Worm (Caenorhabditis elegans) whole organism, L2 larva: ENCODE data around the gene bcmo-1.

Experiments
- C34F6.9 ChIP-seq: fragments of 150-350 bp; optimal IDR thresholded peaks from 2 replicates; lab custom pipeline; 2014; ENCODE audit warnings: missing biosample characterization, missing genetic modification characterization
- F13H6.1 ChIP-seq: sonication (generic microtip); optimal IDR thresholded peaks from 2 replicates; lab custom pipeline; 2016; ENCODE audit warnings: missing genetic modification characterization, missing compliant biosample characterization
- aly-2 ChIP-seq: fragments of 150-350 bp; optimal IDR thresholded peaks from 2 replicates; lab custom pipeline; 2014; ENCODE audit warnings: missing biosample characterization, missing genetic modification characterization
- blmp-1 ChIP-seq: sonication (generic microtip); optimal IDR thresholded peaks from 2 replicates; lab custom pipeline; 2017; ENCODE audit warnings: missing genetic modification characterization, mild to moderate bottlenecking, missing compliant biosample characterization, antibody characterized with exemption, moderate library complexity; ENCODE audit not compliant: insufficient read depth
- ceh-16 ChIP-seq: fragments of 150-350 bp; optimal IDR thresholded peaks from 2 replicates; lab custom pipeline; 2014; ENCODE audit warnings: missing biosample characterization, missing genetic modification characterization
- lin-39 ChIP-seq: fragments of 150-350 bp; optimal IDR thresholded peaks from 2 replicates; lab custom pipeline; 2014; ENCODE audit warnings: missing biosample characterization, missing genetic modification reagents, missing genetic modification characterization
- nhr-129 ChIP-seq: fragments of 150-350 bp; optimal IDR thresholded peaks from 2 replicates; lab custom pipeline; 2014; ENCODE audit warnings: missing biosample characterization, missing genetic modification characterization
- nhr-237 ChIP-seq: fragments of 150-350 bp; optimal IDR thresholded peaks from 2 replicates; lab custom pipeline; 2014; ENCODE audit warnings: missing biosample characterization, missing genetic modification characterization
- nhr-77 ChIP-seq: fragments of 150-350 bp; optimal IDR thresholded peaks from 2 replicates; lab custom pipeline; 2014; ENCODE audit warnings: missing biosample characterization, missing genetic modification characterization
- unc-39 ChIP-seq: fragments of 150-350 bp; optimal IDR thresholded peaks from 2 replicates; lab custom pipeline; 2014; ENCODE audit warnings: missing biosample characterization, missing genetic modification characterization

DNA sequence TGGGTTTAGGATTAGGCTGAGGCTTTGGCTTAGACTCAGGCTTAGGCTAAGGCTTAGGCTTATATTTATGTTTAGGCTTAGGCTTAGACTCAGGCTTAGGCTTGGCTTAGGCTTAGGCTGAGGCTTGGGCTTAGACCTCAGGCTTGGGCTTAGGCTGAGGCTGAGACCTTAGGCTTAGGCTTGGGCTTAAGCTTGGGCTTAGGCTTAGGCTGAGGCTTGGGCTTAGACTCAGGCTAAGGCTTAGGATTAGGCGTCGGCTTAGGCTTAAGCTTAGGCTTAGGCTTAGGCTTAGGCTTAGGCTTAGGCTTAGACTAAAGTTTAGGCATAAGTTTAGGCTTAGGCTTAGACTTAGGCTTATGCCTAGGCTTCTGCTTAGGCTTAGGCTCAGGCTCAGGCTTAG lies 6.0 kb upstream of the bcmo-1 start:
- TF ChIP-seq C34F6.9, result no peak
- no peak for TF ChIP-seq blmp-1 (tag; lab: Kevin White, UChicago)
- no peak for TF ChIP-seq nhr-77
- no peak for TF ChIP-seq unc-39 (tag; lab: Kevin White, UChicago)
- TF ChIP-seq lin-39 (tag; lab: Kevin White, UChicago), result no peak
- no peak for TF ChIP-seq aly-2 (tag; lab: Kevin White, UChicago)
- TF ChIP-seq nhr-237 (tag; lab: Kevin White, UChicago), result no peak
- no peak for TF ChIP-seq nhr-129 (tag; lab: Kevin White, UChicago)
- TF ChIP-seq ceh-16 (tag; lab: Kevin White, UChicago), result no peak
- TF ChIP-seq F13H6.1 (tag; lab: Kevin White, UChicago), result no peak
